Worm (Caenorhabditis elegans) whole organism, late embryonic: Measurements from ENCODE around the gene math-24.

Experiments used
- C08G9.2 ChIP-seq: sonication (generic microtip); optimal IDR thresholded peaks from 2 replicates; lab custom pipeline; 2016; ENCODE audit warnings: mild to moderate bottlenecking, missing genetic modification characterization, moderate library complexity, missing compliant biosample characterization
- fax-1 ChIP-seq: sonication (generic microtip); optimal IDR thresholded peaks from 2 replicates; lab custom pipeline; 2016; ENCODE audit warnings: missing genotype, missing genetic modification characterization, missing compliant biosample characterization
- odd-2 ChIP-seq: sonication (generic microtip); optimal IDR thresholded peaks from 2 replicates; lab custom pipeline; 2017; ENCODE audit warnings: antibody characterized with exemption, mild to moderate bottlenecking, missing genetic modification characterization, missing compliant biosample characterization
- pha-4 ChIP-seq: fragments of 150-350 bp; optimal IDR thresholded peaks from 2 replicates; lab custom pipeline; 2018; ENCODE audit warnings: missing biosample characterization, missing genetic modification reagents, missing genetic modification characterization

DNA sequence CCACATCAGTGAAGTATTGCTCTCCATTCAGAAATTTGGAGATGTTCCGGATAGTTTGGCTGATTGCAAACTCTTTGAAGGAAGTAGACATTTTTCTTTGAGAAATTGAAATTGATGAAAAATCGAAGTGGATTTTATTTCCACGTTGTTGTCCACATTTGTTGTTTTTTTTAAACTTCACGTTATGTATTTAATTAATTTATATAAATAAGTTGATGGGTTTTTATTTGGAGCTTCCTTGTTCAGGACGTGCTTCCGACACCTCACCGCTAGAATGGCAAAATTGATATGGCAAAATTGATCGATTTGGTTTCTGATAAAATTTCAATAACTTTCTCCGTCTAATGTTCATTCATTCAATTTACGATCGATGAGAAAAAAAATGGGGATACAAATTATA, 46.4 kb downstream of the math-24 start, which contains the start of gene math-48:
- TF ChIP-seq pha-4 (tag; lab: Kevin White, UChicago) (no peak), C08G9.2 (tag; lab: Kevin White, UChicago) (no peak), odd-2 (tag; lab: Kevin White, UChicago) (no peak), fax-1 (no peak)
